Worm (Caenorhabditis elegans): Measurements from ENCODE around the gene C14A4.6.

ce11 chrII:10602184-10602583, 7.6 kb upstream of the C14A4.6 start, which contains the start of gene srv-2:
- TF ChIP-seq nhr-76 (tag; optimal IDR thresholded peaks at IDR 0.05) (no peak), elt-1 (tag; optimal IDR thresholded peaks at IDR 0.05; ENCODE audit: borderline replicate concordance, insufficient read depth) (no peak), blmp-1 (tag; optimal IDR thresholded peaks at IDR 0.05) (no peak), unc-62 (GFP tag; optimal IDR thresholded peaks at IDR 0.05) (no peak), ces-1 (GFP tag; optimal IDR thresholded peaks at IDR 0.05) (no peak), snpc-4 (tag; optimal IDR thresholded peaks at IDR 0.05) (no peak), pha-4 (tag; optimal IDR thresholded peaks at IDR 0.05) (no peak), mep-1 (tag; optimal IDR thresholded peaks at IDR 0.05) (no peak), flh-1 (GFP tag; optimal IDR thresholded peaks at IDR 0.05) (no peak), nhr-28 (tag; optimal IDR thresholded peaks at IDR 0.05) (no peak), lin-13 (tag; optimal IDR thresholded peaks at IDR 0.05) (no peak), tbx-8 (GFP tag; optimal IDR thresholded peaks at IDR 0.05) (no peak), ztf-11 (tag; optimal IDR thresholded peaks at IDR 0.05) (no peak)
